Worm (Caenorhabditis elegans) whole organism, late embryonic: Measurements from ENCODE around the gene C33F10.1.

ENCODE experiments used
- Y22D7AL.16 ChIP-seq: sonication (generic microtip); optimal IDR thresholded peaks from 2 replicates; lab custom pipeline; 2016; ENCODE audit warnings: missing genetic modification characterization, missing compliant biosample characterization
- elt-2 ChIP-seq: sonication (generic microtip); optimal IDR thresholded peaks from 2 replicates; lab custom pipeline; 2016; ENCODE audit warnings: missing genetic modification reagents, missing genetic modification characterization, missing compliant biosample characterization
- ets-4 ChIP-seq: sonication (generic microtip); optimal IDR thresholded peaks from 2 replicates; lab custom pipeline; 2016; ENCODE audit warnings: missing genetic modification characterization, missing compliant biosample characterization
- eyg-1 ChIP-seq: sonication (generic microtip); optimal IDR thresholded peaks from 2 replicates; lab custom pipeline; 2016; ENCODE audit warnings: missing genotype, missing genetic modification characterization, missing compliant biosample characterization
- lin-11 ChIP-seq: fragments of 200-800 bp; sonication (Bioruptor generic); optimal IDR thresholded peaks from 2 replicates; lab custom pipeline; 2018; ENCODE audit warnings: mild to moderate bottlenecking, missing genetic modification characterization, missing compliant biosample characterization
- pag-3 ChIP-seq: sonication (generic microtip); optimal IDR thresholded peaks from 2 replicates; lab custom pipeline; 2016; ENCODE audit warnings: missing compliant biosample characterization, missing genetic modification characterization, borderline replicate concordance
- pax-1 ChIP-seq: fragments of 150-350 bp; optimal IDR thresholded peaks from 2 replicates; lab custom pipeline; 2014; ENCODE audit warnings: missing biosample characterization, missing genetic modification characterization
- pha-4 ChIP-seq: fragments of 150-350 bp; optimal IDR thresholded peaks from 2 replicates; lab custom pipeline; 2018; ENCODE audit warnings: missing biosample characterization, missing genetic modification reagents, missing genetic modification characterization
- pqm-1 ChIP-seq: sonication (generic microtip); optimal IDR thresholded peaks from 2 replicates; lab custom pipeline; 2016; ENCODE audit warnings: missing genetic modification characterization, missing compliant biosample characterization
- rnt-1 ChIP-seq: sonication (generic microtip); optimal IDR thresholded peaks from 2 replicates; lab custom pipeline; 2016; ENCODE audit warnings: missing genetic modification characterization, missing compliant biosample characterization
- sox-4 ChIP-seq: sonication (generic microtip); optimal IDR thresholded peaks from 2 replicates; lab custom pipeline; 2017; ENCODE audit warnings: mild to moderate bottlenecking, missing genetic modification characterization, inconsistent platforms, missing compliant biosample characterization
- unc-55 ChIP-seq: sonication (generic microtip); optimal IDR thresholded peaks from 2 replicates; lab custom pipeline; 2017; ENCODE audit warnings: missing biosample characterization, missing genetic modification reagents, missing genetic modification characterization

- TF ChIP-seq rnt-1 (tag; lab: Kevin White, UChicago) (no peak), elt-2 (tag; lab: Kevin White, UChicago) (peak; percentile 15), Y22D7AL.16 (tag; lab: Kevin White, UChicago) (no peak), lin-11 (tag; lab: Kevin White, UChicago) (no peak), ets-4 (tag; lab: Kevin White, UChicago) (no peak), unc-55 (GFP tag; lab: Kevin White, UChicago) (no peak), sox-4 (tag; lab: Kevin White, UChicago) (no peak), pqm-1 (no peak), pax-1 (tag; lab: Kevin White, UChicago) (no peak), eyg-1 (tag; lab: Kevin White, UChicago) (no peak), pha-4 (tag; lab: Kevin White, UChicago) (no peak), pag-3 (tag; lab: Kevin White, UChicago) (no peak)
Measured at ce11 chrII:4821739-4822138, 13.1 kb upstream of the C33F10.1 start, which contains the start of gene lact-5.
